Fruit fly (Drosophila melanogaster) whole organism, embryonic: Measurements from ENCODE around the gene CG11370.

Experiments
- CG10267 ChIP-seq: fragments of 200-800 bp; sonication (Bioruptor generic); optimal IDR thresholded peaks from 2 replicates; lab custom pipeline; 2018; ENCODE audit warnings: missing biosample characterization, mild to moderate bottlenecking, missing genetic modification characterization, moderate library complexity
- CG10543 ChIP-seq: fragments of 200-800 bp; sonication (Bioruptor generic); optimal IDR thresholded peaks from 3 replicates; lab custom pipeline; 2017; ENCODE audit warnings: missing biosample characterization, mild to moderate bottlenecking, missing genetic modification characterization, moderate library complexity
- CG10959 ChIP-seq: fragments of 200-800 bp; sonication (Bioruptor generic); IDR thresholded peaks from 2 replicates; pipeline ENCODE4 v1.3.6; 2022; ENCODE audit warnings: missing biosample characterization, missing genetic modification characterization
- CG12219 ChIP-seq: fragments of 200-800 bp; sonication (Bioruptor generic); optimal IDR thresholded peaks from 3 replicates; lab custom pipeline; 2018; ENCODE audit warnings: missing biosample characterization, mild to moderate bottlenecking, missing genetic modification characterization
- CG12391 ChIP-seq: fragments of 200-800 bp; sonication (Bioruptor generic); optimal IDR thresholded peaks from 3 replicates; lab custom pipeline; 2018; ENCODE audit warnings: missing biosample characterization, mild to moderate bottlenecking, missing genetic modification characterization, moderate library complexity
- CG14965 ChIP-seq: fragments of 200-800 bp; sonication (Bioruptor generic); optimal IDR thresholded peaks from 2 replicates; lab custom pipeline; 2016; ENCODE audit warnings: missing biosample characterization, missing genetic modification characterization, borderline replicate concordance
- CG15269 ChIP-seq: fragments of 200-800 bp; sonication (Bioruptor generic); optimal IDR thresholded peaks from 2 replicates; lab custom pipeline; 2018; ENCODE audit warnings: missing biosample characterization, mild to moderate bottlenecking, missing genetic modification characterization, moderate library complexity
- CG1647 ChIP-seq: fragments of 200-800 bp; sonication (Bioruptor generic); optimal IDR thresholded peaks from 3 replicates; lab custom pipeline; 2016; ENCODE audit warnings: missing biosample characterization, missing genetic modification characterization
- CG18764 ChIP-seq: fragments of 200-800 bp; sonication (Bioruptor generic); optimal IDR thresholded peaks from 3 replicates; lab custom pipeline; 2016; ENCODE audit warnings: missing biosample characterization, missing genetic modification characterization
- CG31224 ChIP-seq: fragments of 200-800 bp; sonication (Bioruptor generic); IDR thresholded peaks from 2 replicates; pipeline ENCODE4 v1.3.6; 2022; ENCODE audit warnings: missing biosample characterization, missing genetic modification characterization
- CG31388 ChIP-seq: fragments of 200-800 bp; sonication (Bioruptor generic); optimal IDR thresholded peaks from 2 replicates; lab custom pipeline; 2016; ENCODE audit warnings: missing biosample characterization, missing genetic modification characterization
- CG3163 ChIP-seq: fragments of 200-800 bp; sonication (Bioruptor generic); optimal IDR thresholded peaks from 3 replicates; lab custom pipeline; 2016; ENCODE audit warnings: missing biosample characterization, missing genetic modification characterization
- CG3281 ChIP-seq: fragments of 200-800 bp; sonication (Bioruptor generic); optimal IDR thresholded peaks from 3 replicates; lab custom pipeline; 2017; ENCODE audit warnings: missing biosample characterization, mild to moderate bottlenecking, missing genetic modification characterization
- CG3838 ChIP-seq: fragments of 200-800 bp; sonication (Bioruptor generic); optimal IDR thresholded peaks from 3 replicates; lab custom pipeline; 2016; ENCODE audit warnings: missing biosample characterization, missing genetic modification characterization
- CG4404 ChIP-seq: fragments of 200-800 bp; sonication (Bioruptor generic); IDR thresholded peaks from 2 replicates; pipeline ENCODE4 v1.3.6; 2022; ENCODE audit warnings: missing biosample characterization, missing genetic modification characterization
- CG6654 ChIP-seq: fragments of 200-800 bp; sonication (Bioruptor generic); optimal IDR thresholded peaks from 2 replicates; lab custom pipeline; 2017; ENCODE audit warnings: missing biosample characterization, mild to moderate bottlenecking, missing genetic modification characterization
- CG6765 ChIP-seq: fragments of 200-800 bp; sonication (Bioruptor generic); optimal IDR thresholded peaks from 3 replicates; lab custom pipeline; 2017; ENCODE audit warnings: missing biosample characterization, mild to moderate bottlenecking, missing genetic modification characterization
- CG7271 ChIP-seq: fragments of 200-800 bp; sonication (Bioruptor generic); optimal IDR thresholded peaks from 2 replicates; lab custom pipeline; 2018; ENCODE audit warnings: missing biosample characterization, mild to moderate bottlenecking, missing genetic modification characterization, moderate library complexity
- CG7357 ChIP-seq: fragments of 200-800 bp; sonication (Bioruptor generic); IDR thresholded peaks from 3 replicates; pipeline ENCODE4 v1.3.6; 2022; ENCODE audit warnings: missing biosample characterization, missing genetic modification characterization
- CG7372 ChIP-seq: fragments of 200-800 bp; sonication (Bioruptor generic); IDR thresholded peaks from 2 replicates; pipeline ENCODE4 v1.3.6; 2022; ENCODE audit warnings: missing biosample characterization, missing genetic modification characterization
- CG8359 ChIP-seq: fragments of 200-800 bp; sonication (Bioruptor generic); optimal IDR thresholded peaks from 2 replicates; lab custom pipeline; 2017; ENCODE audit warnings: missing biosample characterization, mild to moderate bottlenecking, missing genetic modification characterization, borderline replicate concordance
- CG8765 ChIP-seq: fragments of 200-800 bp; sonication (Bioruptor generic); IDR thresholded peaks from 2 replicates; pipeline ENCODE4 v1.3.6; 2022; ENCODE audit warnings: missing biosample characterization, missing genetic modification characterization
- CG9609 ChIP-seq: fragments of 200-800 bp; sonication (Bioruptor generic); optimal IDR thresholded peaks from 3 replicates; lab custom pipeline; 2016; ENCODE audit warnings: missing biosample characterization, missing genetic modification characterization
- CG9817 ChIP-seq: fragments of 200-800 bp; sonication (Bioruptor generic); optimal IDR thresholded peaks from 2 replicates; lab custom pipeline; 2018; ENCODE audit warnings: missing biosample characterization, mild to moderate bottlenecking, missing genetic modification characterization, moderate library complexity
- CG9932 ChIP-seq: fragments of 200-800 bp; sonication (Bioruptor generic); IDR thresholded peaks from 2 replicates; pipeline ENCODE4 v1.3.6; 2022; ENCODE audit warnings: missing biosample characterization, missing genetic modification characterization
- Deaf1 ChIP-seq: fragments of 200-800 bp; optimal IDR thresholded peaks from 3 replicates; lab custom pipeline; 2019; ENCODE audit warnings: missing biosample characterization, mild to moderate bottlenecking, missing genetic modification characterization, moderate library complexity
- Dref ChIP-seq: fragments of 200-800 bp; sonication (Bioruptor generic); IDR thresholded peaks from 2 replicates; pipeline ENCODE4 v1.3.6; 2022; ENCODE audit warnings: missing biosample characterization, missing genetic modification characterization
- ERR ChIP-seq: fragments of 200-800 bp; sonication (Bioruptor generic); optimal IDR thresholded peaks from 2 replicates; lab custom pipeline; 2016; ENCODE audit warnings: missing biosample characterization, missing genetic modification characterization
- Elba2 ChIP-seq: fragments of 200-800 bp; sonication (Bioruptor generic); optimal IDR thresholded peaks from 3 replicates; lab custom pipeline; 2016; ENCODE audit warnings: missing biosample characterization, missing genetic modification characterization
- Hmx ChIP-seq: fragments of 200-800 bp; sonication (Bioruptor generic); optimal IDR thresholded peaks from 2 replicates; lab custom pipeline; 2016; ENCODE audit warnings: missing biosample characterization, missing genetic modification characterization
- Hr3 ChIP-seq: fragments of 200-800 bp; sonication (Bioruptor generic); optimal IDR thresholded peaks from 3 replicates; lab custom pipeline; 2016; ENCODE audit warnings: missing biosample characterization, missing genetic modification characterization
- NK7.1 ChIP-seq: fragments of 200-800 bp; sonication (Bioruptor generic); optimal IDR thresholded peaks from 3 replicates; lab custom pipeline; 2016; ENCODE audit warnings: missing biosample characterization, missing genetic modification characterization
- Side ChIP-seq: fragments of 200-800 bp; sonication (Bioruptor generic); optimal IDR thresholded peaks from 2 replicates; lab custom pipeline; 2016; ENCODE audit warnings: missing biosample characterization, missing genetic modification characterization
- amos ChIP-seq: fragments of 200-800 bp; sonication (Bioruptor generic); IDR thresholded peaks from 2 replicates; pipeline ENCODE4 v1.3.6; 2022; ENCODE audit warnings: missing biosample characterization, missing genetic modification characterization; ENCODE audit not compliant: partially characterized antibody
- aop ChIP-seq: fragments of 200-800 bp; sonication (Bioruptor generic); IDR thresholded peaks from 2 replicates; pipeline ENCODE4 v1.3.6; 2022; ENCODE audit warnings: missing biosample characterization, missing genetic modification characterization
- bbx ChIP-seq: fragments of 200-800 bp; sonication (Bioruptor generic); IDR thresholded peaks from 2 replicates; pipeline ENCODE4 v1.3.6; 2022; ENCODE audit warnings: missing biosample characterization, missing genetic modification characterization; ENCODE audit not compliant: partially characterized antibody
- croc ChIP-seq: fragments of 200-800 bp; sonication (Bioruptor generic); conservative IDR thresholded peaks from 3 replicates; pipeline ENCODE4 v1.3.6; 2022; ENCODE audit warnings: missing biosample characterization, missing genetic modification characterization
- esg ChIP-seq: fragments of 200-800 bp; sonication (Bioruptor generic); conservative IDR thresholded peaks from 2 replicates; pipeline ENCODE4 v1.3.6; 2022; ENCODE audit warnings: missing biosample characterization, missing genetic modification characterization
- fd102C ChIP-seq: fragments of 200-800 bp; sonication (Bioruptor generic); optimal IDR thresholded peaks from 2 replicates; lab custom pipeline; 2018; ENCODE audit warnings: missing biosample characterization, mild to moderate bottlenecking, missing genetic modification characterization, moderate library complexity
- gce ChIP-seq: fragments of 200-800 bp; sonication (Bioruptor generic); IDR thresholded peaks from 3 replicates; pipeline ENCODE4 v1.3.6; 2022; ENCODE audit warnings: missing biosample characterization, missing genetic modification characterization
- gem ChIP-seq: fragments of 200-800 bp; sonication (Bioruptor generic); optimal IDR thresholded peaks from 2 replicates; lab custom pipeline; 2019; ENCODE audit warnings: missing biosample characterization, mild to moderate bottlenecking, missing genetic modification characterization, moderate library complexity
- gro ChIP-seq: fragments of 200-800 bp; sonication (Bioruptor generic); optimal IDR thresholded peaks from 2 replicates; lab custom pipeline; 2016; ENCODE audit warnings: missing biosample characterization, missing genetic modification characterization
- insv ChIP-seq, 2 experiments: fragments of 200-800 bp; sonication (Bioruptor generic); optimal IDR thresholded peaks; 3 replicates each; lab custom pipeline; 2016 to 2018; ENCODE audit warnings: missing biosample characterization in 2 of 2, missing genetic modification characterization in 2 of 2
- pros ChIP-seq: fragments of 200-800 bp; sonication (Bioruptor generic); optimal IDR thresholded peaks from 3 replicates; lab custom pipeline; 2019; ENCODE audit warnings: missing biosample characterization, mild to moderate bottlenecking, missing genetic modification characterization, moderate library complexity
- pzg ChIP-seq: fragments of 200-800 bp; sonication (Bioruptor generic); optimal IDR thresholded peaks from 3 replicates; lab custom pipeline; 2018; ENCODE audit warnings: missing biosample characterization, mild to moderate bottlenecking, missing genetic modification characterization, moderate library complexity
- sd ChIP-seq: fragments of 200-800 bp; sonication (Bioruptor generic); optimal IDR thresholded peaks from 3 replicates; lab custom pipeline; 2018; ENCODE audit warnings: missing biosample characterization, mild to moderate bottlenecking, missing genetic modification characterization, moderate library complexity
- trem ChIP-seq: fragments of 200-800 bp; optimal IDR thresholded peaks from 3 replicates; lab custom pipeline; 2019; ENCODE audit warnings: missing biosample characterization, mild to moderate bottlenecking, missing genetic modification characterization, moderate library complexity
- usp ChIP-seq: fragments of >200 bp; optimal IDR thresholded peaks from 2 replicates; lab custom pipeline; 2017; ENCODE audit warnings: missing biosample characterization, missing genetic modification characterization
- zen2 ChIP-seq: fragments of 200-800 bp; sonication (Bioruptor generic); IDR thresholded peaks from 3 replicates; pipeline ENCODE4 v1.3.6; 2022; ENCODE audit warnings: missing biosample characterization, missing genetic modification characterization; ENCODE audit not compliant: partially characterized antibody

Gene CG11370

DNA sequence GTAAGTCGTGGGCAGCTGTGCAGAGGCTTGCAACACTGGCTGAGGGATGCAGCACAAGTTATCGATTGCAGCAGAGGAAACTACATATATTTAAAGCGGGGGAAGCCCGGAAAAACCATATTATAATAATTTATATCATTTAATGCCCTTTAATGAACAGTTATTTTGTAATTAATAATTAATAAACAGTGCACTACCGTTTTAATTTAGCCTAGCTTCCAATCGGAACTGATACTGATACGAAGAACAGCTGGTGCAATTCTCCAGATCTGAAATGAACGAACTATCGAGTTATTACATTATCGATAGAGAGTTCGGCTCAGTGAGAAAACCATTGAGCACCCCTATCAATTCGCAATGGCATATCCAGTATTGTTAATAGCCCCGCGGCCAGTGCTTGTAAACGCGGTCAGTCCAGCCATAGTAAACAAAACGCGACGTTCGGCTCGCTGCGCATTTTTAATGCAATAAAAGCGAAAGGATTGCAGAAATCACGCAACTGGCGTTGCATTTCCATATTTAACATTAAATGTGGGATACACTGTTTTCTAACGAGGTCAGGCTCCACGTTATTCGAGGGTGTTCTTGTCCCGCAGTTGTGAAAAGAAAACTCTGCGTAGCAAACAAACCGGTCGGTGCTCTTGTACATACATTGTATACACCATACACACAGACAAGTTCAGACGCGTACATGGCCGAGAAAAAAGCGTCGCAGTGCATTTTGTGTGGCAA, 29.6 kb downstream of the CG11370 start, which contains the start of gene CG7369 (continued):
- TF ChIP-seq CG12391 (tag; lab: Kevin White, UChicago) (peak; percentile 87), CG3838 (GFP tag; lab: Kevin White, UChicago) (peak; percentile 29), CG7357 (peak; percentile 72; the same call in 2 of the 3 replicates), CG8359 (GFP tag; lab: Kevin White, UChicago) (peak; percentile 19), bbx (GFP tag; lab: Robert Waterston, UW) (peak; percentile 24; the same call in 1 of the 2 replicates), Deaf1 (tag; lab: Kevin White, UChicago) (peak; percentile 56), esg (peak; percentile 81), NK7.1 (GFP tag; lab: Kevin White, UChicago) (peak; percentile 32), sd (tag; lab: Kevin White, UChicago) (peak; percentile 61), CG31224 (GFP tag; lab: Robert Waterston, UW) (peak; percentile 55), zen2 (GFP tag; lab: Robert Waterston, UW) (peak; percentile 34; the same call in 1 of the 3 replicates), trem (tag; lab: Kevin White, UChicago) (peak; percentile 60), CG10543 (GFP tag; lab: Kevin White, UChicago) (peak; percentile 91), CG6765 (peak; percentile 51), usp (GFP tag; lab: Kevin White, UChicago) (no peak), Side (GFP tag; lab: Kevin White, UChicago) (peak; percentile 81), pros (GFP tag; lab: Kevin White, UChicago) (no peak), CG9932 (GFP tag; lab: Robert Waterston, UW) (peak; percentile 91), insv (GFP tag; optimal IDR thresholded peaks at IDR 0.05; lab: Kevin White, UChicago) (peak in 1 of 2 experiments; percentile 68), pzg (GFP tag; lab: Kevin White, UChicago) (peak; percentile 76), CG9609 (peak; percentile 63), CG4404 (peak; percentile 86), CG8765 (GFP tag; lab: Robert Waterston, UW) (peak; percentile 85), CG10959 (GFP tag; lab: Robert Waterston, UW) (peak; percentile 68), CG10267 (tag; lab: Kevin White, UChicago) (peak; percentile 100), croc (GFP tag; lab: Robert Waterston, UW) (peak; percentile 67), gce (GFP tag; lab: Robert Waterston, UW) (no peak), amos (GFP tag; lab: Robert Waterston, UW) (peak; percentile 63), gem (tag; lab: Kevin White, UChicago) (peak; percentile 85), ERR (peak; percentile 61), Hr3 (peak; percentile 87), CG3281 (GFP tag; lab: Kevin White, UChicago) (peak; percentile 83), CG12219 (GFP tag; lab: Kevin White, UChicago) (peak; percentile 33), CG18764 (peak; percentile 83), CG3163 (peak; percentile 42), CG14965 (GFP tag; lab: Kevin White, UChicago) (peak; percentile 20), CG1647 (GFP tag; lab: Kevin White, UChicago) (peak; percentile 77), fd102C (no peak), CG9817 (tag; lab: Kevin White, UChicago) (peak; percentile 86), aop (no peak), CG6654 (GFP tag; lab: Kevin White, UChicago) (peak; percentile 54), CG31388 (peak; percentile 59), Hmx (GFP tag; lab: Kevin White, UChicago) (peak; percentile 73), CG15269 (tag; lab: Kevin White, UChicago) (peak; percentile 79), CG7372 (GFP tag; lab: Robert Waterston, UW) (peak; percentile 82), CG7271 (tag; lab: Kevin White, UChicago) (peak; percentile 42), Dref (GFP tag; lab: Robert Waterston, UW) (peak; percentile 71), Elba2 (GFP tag; lab: Kevin White, UChicago) (peak; percentile 70), gro (GFP tag; lab: Kevin White, UChicago) (peak; percentile 58)
